Worm (Caenorhabditis elegans) whole organism, late embryonic: ENCODE results near the gene crld-1.

Experiments used
- C38D4.7 ChIP-seq: fragments of 200-800 bp; sonication (Bioruptor generic); optimal IDR thresholded peaks from 2 replicates; lab custom pipeline; 2018; ENCODE audit warnings: mild to moderate bottlenecking, missing genetic modification characterization, moderate library complexity, missing compliant biosample characterization
- K09A11.1 ChIP-seq: sonication (generic microtip); optimal IDR thresholded peaks from 2 replicates; lab custom pipeline; 2017; ENCODE audit warnings: antibody characterized with exemption, mild to moderate bottlenecking, missing genetic modification characterization, missing compliant biosample characterization; ENCODE audit not compliant: insufficient read depth
- ahr-1 ChIP-seq: sonication (generic microtip); optimal IDR thresholded peaks from 2 replicates; lab custom pipeline; 2016; ENCODE audit warnings: missing genetic modification characterization, missing compliant biosample characterization
- ama-1 ChIP-seq: fragments of 150-350 bp; optimal IDR thresholded peaks from 2 replicates; lab custom pipeline; 2014
- ceh-14 ChIP-seq: sonication (generic microtip); optimal IDR thresholded peaks from 2 replicates; lab custom pipeline; 2016; ENCODE audit warnings: missing genotype, missing genetic modification characterization, missing compliant biosample characterization
- ceh-18 ChIP-seq: sonication (generic microtip); optimal IDR thresholded peaks from 2 replicates; lab custom pipeline; 2016; ENCODE audit warnings: missing genetic modification characterization, missing compliant biosample characterization
- ceh-19 ChIP-seq: fragments of 200-800 bp; sonication (Bioruptor generic); optimal IDR thresholded peaks from 2 replicates; lab custom pipeline; 2018; ENCODE audit warnings: mild to moderate bottlenecking, missing genetic modification characterization, missing compliant biosample characterization
- ceh-22 ChIP-seq: sonication (generic microtip); optimal IDR thresholded peaks from 2 replicates; lab custom pipeline; 2017; ENCODE audit warnings: missing biosample characterization, missing genetic modification characterization
- ceh-24 ChIP-seq: sonication (generic microtip); optimal IDR thresholded peaks from 2 replicates; lab custom pipeline; 2016; ENCODE audit warnings: mild to moderate bottlenecking, missing genetic modification characterization, missing compliant biosample characterization
- ceh-30 ChIP-seq: fragments of 150-350 bp; optimal IDR thresholded peaks from 2 replicates; lab custom pipeline; 2014; ENCODE audit warnings: missing biosample characterization, missing genetic modification characterization
- ceh-31 ChIP-seq: sonication (generic microtip); optimal IDR thresholded peaks from 2 replicates; lab custom pipeline; 2016; ENCODE audit warnings: missing genetic modification characterization, missing compliant biosample characterization
- ceh-6 ChIP-seq: fragments of 200-800 bp; sonication (Bioruptor generic); optimal IDR thresholded peaks from 2 replicates; lab custom pipeline; 2018; ENCODE audit warnings: mild to moderate bottlenecking, missing genetic modification characterization, missing compliant biosample characterization
- che-1 ChIP-seq: sonication (generic microtip); optimal IDR thresholded peaks from 2 replicates; lab custom pipeline; 2016; ENCODE audit warnings: mild to moderate bottlenecking, missing genetic modification characterization, missing compliant biosample characterization
- elt-4 ChIP-seq: sonication (generic microtip); optimal IDR thresholded peaks from 2 replicates; lab custom pipeline; 2016; ENCODE audit warnings: missing genetic modification characterization, missing compliant biosample characterization
- ets-4 ChIP-seq: sonication (generic microtip); optimal IDR thresholded peaks from 2 replicates; lab custom pipeline; 2016; ENCODE audit warnings: missing genetic modification characterization, missing compliant biosample characterization
- eyg-1 ChIP-seq: sonication (generic microtip); optimal IDR thresholded peaks from 2 replicates; lab custom pipeline; 2016; ENCODE audit warnings: missing genotype, missing genetic modification characterization, missing compliant biosample characterization
- fkh-10 ChIP-seq: fragments of 150-350 bp; optimal IDR thresholded peaks from 2 replicates; lab custom pipeline; 2014; ENCODE audit warnings: missing biosample characterization, missing genetic modification reagents, missing genetic modification characterization
- fkh-6 ChIP-seq: sonication (generic microtip); optimal IDR thresholded peaks from 2 replicates; lab custom pipeline; 2016; ENCODE audit warnings: missing genetic modification characterization, missing compliant biosample characterization
- gmeb-2 ChIP-seq: sonication (generic microtip); optimal IDR thresholded peaks from 2 replicates; lab custom pipeline; 2016; ENCODE audit warnings: missing genetic modification characterization, inconsistent platforms, missing compliant biosample characterization
- hlh-13 ChIP-seq: fragments of 200-800 bp; sonication (Bioruptor generic); optimal IDR thresholded peaks from 2 replicates; lab custom pipeline; 2018; ENCODE audit warnings: mild to moderate bottlenecking, missing genetic modification characterization, missing compliant biosample characterization
- hlh-30 ChIP-seq: sonication (generic microtip); optimal IDR thresholded peaks from 2 replicates; lab custom pipeline; 2017; ENCODE audit warnings: antibody characterized with exemption, missing genetic modification characterization, missing compliant biosample characterization; ENCODE audit not compliant: insufficient read depth
- hlh-6 ChIP-seq: sonication (generic microtip); optimal IDR thresholded peaks from 2 replicates; lab custom pipeline; 2016; ENCODE audit warnings: missing genotype, missing genetic modification characterization, missing compliant biosample characterization
- lim-6 ChIP-seq: sonication (generic microtip); optimal IDR thresholded peaks from 2 replicates; lab custom pipeline; 2016; ENCODE audit warnings: missing genetic modification characterization, missing compliant biosample characterization
- lin-11 ChIP-seq: fragments of 200-800 bp; sonication (Bioruptor generic); optimal IDR thresholded peaks from 2 replicates; lab custom pipeline; 2018; ENCODE audit warnings: mild to moderate bottlenecking, missing genetic modification characterization, missing compliant biosample characterization
- madf-2 ChIP-seq: sonication (generic microtip); optimal IDR thresholded peaks from 2 replicates; lab custom pipeline; 2017; ENCODE audit warnings: missing genetic modification characterization, missing compliant biosample characterization
- nfya-1 ChIP-seq: sonication (generic microtip); optimal IDR thresholded peaks from 2 replicates; lab custom pipeline; 2017; ENCODE audit warnings: missing genetic modification characterization, mild to moderate bottlenecking, missing compliant biosample characterization, antibody characterized with exemption, moderate library complexity
- nhr-11 ChIP-seq: fragments of 150-350 bp; optimal IDR thresholded peaks from 2 replicates; lab custom pipeline; 2014; ENCODE audit warnings: missing biosample characterization, missing genetic modification characterization
- nhr-232 ChIP-seq: sonication (generic microtip); optimal IDR thresholded peaks from 2 replicates; lab custom pipeline; 2016; ENCODE audit warnings: missing genetic modification characterization, missing compliant biosample characterization
- pag-3 ChIP-seq: sonication (generic microtip); optimal IDR thresholded peaks from 2 replicates; lab custom pipeline; 2016; ENCODE audit warnings: missing compliant biosample characterization, missing genetic modification characterization, borderline replicate concordance
- pax-1 ChIP-seq: fragments of 150-350 bp; optimal IDR thresholded peaks from 2 replicates; lab custom pipeline; 2014; ENCODE audit warnings: missing biosample characterization, missing genetic modification characterization
- ref-2 ChIP-seq: sonication (generic microtip); optimal IDR thresholded peaks from 2 replicates; lab custom pipeline; 2016; ENCODE audit warnings: missing genetic modification characterization, missing compliant biosample characterization
- rnt-1 ChIP-seq: sonication (generic microtip); optimal IDR thresholded peaks from 2 replicates; lab custom pipeline; 2016; ENCODE audit warnings: missing genetic modification characterization, missing compliant biosample characterization
- sox-2 ChIP-seq: fragments of 200-800 bp; sonication (Bioruptor generic); IDR thresholded peaks from 2 replicates; pipeline ENCODE4 v1.3.6; 2022; ENCODE audit warnings: missing genetic modification reagents, missing genetic modification characterization, missing compliant biosample characterization
- tbx-2 ChIP-seq: sonication (generic microtip); optimal IDR thresholded peaks from 2 replicates; lab custom pipeline; 2016; ENCODE audit warnings: missing genetic modification characterization, missing compliant biosample characterization
- tbx-7 ChIP-seq: sonication (generic microtip); optimal IDR thresholded peaks from 2 replicates; lab custom pipeline; 2016; ENCODE audit warnings: missing genotype, missing genetic modification characterization, missing compliant biosample characterization
- ttx-3 ChIP-seq: sonication (generic microtip); optimal IDR thresholded peaks from 2 replicates; lab custom pipeline; 2016; ENCODE audit warnings: missing genetic modification reagents, missing genetic modification characterization, missing compliant biosample characterization
- unc-42 ChIP-seq: sonication (generic microtip); optimal IDR thresholded peaks from 2 replicates; lab custom pipeline; 2016; ENCODE audit warnings: missing genotype, missing genetic modification characterization, missing compliant biosample characterization
- unc-55 ChIP-seq: sonication (generic microtip); optimal IDR thresholded peaks from 2 replicates; lab custom pipeline; 2017; ENCODE audit warnings: missing biosample characterization, missing genetic modification reagents, missing genetic modification characterization
- zip-5 ChIP-seq: sonication (generic microtip); optimal IDR thresholded peaks from 2 replicates; lab custom pipeline; 2016; ENCODE audit warnings: missing genetic modification characterization, missing compliant biosample characterization

Gene crld-1

ce11 chrIV:13121396-13121795 lies 32.8 kb downstream of the crld-1 start:
- TF ChIP-seq lin-11 (tag; lab: Kevin White, UChicago) (no peak), unc-42 (tag; lab: Kevin White, UChicago) (peak; percentile 51)

ce11 chrIV:13118794-13119193 lies 35.4 kb downstream of the crld-1 start, which contains the start of gene unc-30:
unc-30 (plus strand) TSS chrIV:13118977.
- peak; percentile 3 for TF ChIP-seq nfya-1
- no peak for TF ChIP-seq pax-1 (tag; lab: Kevin White, UChicago)

ce11 chrIV:13116679-13117078 lies 37.6 kb downstream of the crld-1 start:
- TF ChIP-seq madf-2 (tag; lab: Kevin White, UChicago) (no peak), elt-4 (tag; lab: Kevin White, UChicago) (no peak), ama-1 (lab: Kevin White, UChicago) (no peak), zip-5 (tag; lab: Kevin White, UChicago) (no peak), ceh-22 (tag; lab: Kevin White, UChicago) (no peak), ceh-24 (tag; lab: Kevin White, UChicago) (no peak), lim-6 (tag; lab: Kevin White, UChicago) (no peak), eyg-1 (tag; lab: Kevin White, UChicago) (no peak), ceh-18 (tag; lab: Kevin White, UChicago) (no peak), tbx-2 (tag; lab: Kevin White, UChicago) (no peak), gmeb-2 (tag; lab: Kevin White, UChicago) (no peak), nhr-11 (tag; lab: Kevin White, UChicago) (no peak), ceh-30 (tag; lab: Kevin White, UChicago) (no peak)

ce11 chrIV:13112982-13113381 lies 41.3 kb downstream of the crld-1 start, which contains the start of gene best-2:
best-2 (minus strand) TSS chrIV:13113082.
- no peak for TF ChIP-seq eyg-1 (tag; lab: Kevin White, UChicago)
- TF ChIP-seq hlh-30 (tag; lab: Kevin White, UChicago), result no peak
- no peak for TF ChIP-seq gmeb-2 (tag; lab: Kevin White, UChicago)
- no peak for TF ChIP-seq zip-5 (tag; lab: Kevin White, UChicago)
- TF ChIP-seq ceh-6 (GFP tag; lab: Kevin White, UChicago), result no peak
- TF ChIP-seq lin-11 (tag; lab: Kevin White, UChicago), result no peak
- TF ChIP-seq, all 69 proteins: peak for 0

- TF ChIP-seq fkh-10 (GFP tag; lab: Kevin White, UChicago) (no peak), fkh-6 (tag; lab: Kevin White, UChicago) (no peak), hlh-6 (tag; lab: Kevin White, UChicago) (no peak), unc-55 (GFP tag; lab: Kevin White, UChicago) (no peak), rnt-1 (tag; lab: Kevin White, UChicago) (no peak), ets-4 (tag; lab: Kevin White, UChicago) (no peak), K09A11.1 (tag; lab: Kevin White, UChicago) (no peak), unc-42 (tag; lab: Kevin White, UChicago) (no peak), tbx-7 (tag; lab: Kevin White, UChicago) (no peak), che-1 (tag; lab: Kevin White, UChicago) (no peak), ahr-1 (no peak), nhr-232 (no peak), ceh-31 (tag; lab: Kevin White, UChicago) (no peak), ceh-19 (no peak)
These were observed 43.4 kb downstream of the crld-1 start for ce11 chrIV:13110876-13111275.

- TF ChIP-seq sox-2 (GFP tag; lab: Robert Waterston, UW) (no peak), K09A11.1 (tag; lab: Kevin White, UChicago) (no peak), ama-1 (lab: Kevin White, UChicago) (no peak), C38D4.7 (GFP tag; lab: Kevin White, UChicago) (no peak), ttx-3 (tag; lab: Kevin White, UChicago) (no peak), hlh-13 (GFP tag; lab: Kevin White, UChicago) (no peak), hlh-6 (tag; lab: Kevin White, UChicago) (no peak), ceh-30 (tag; lab: Kevin White, UChicago) (no peak), pag-3 (tag; lab: Kevin White, UChicago) (no peak), ref-2 (tag; lab: Kevin White, UChicago) (no peak), ceh-19 (no peak), unc-42 (tag; lab: Kevin White, UChicago) (no peak), ceh-14 (no peak)
These were observed 44.5 kb downstream of the crld-1 start, which contains the start of gene best-1 for ce11 chrIV:13109751-13110150. best-1 (minus strand) TSS chrIV:13109779.
